Worm (Caenorhabditis elegans): ENCODE data around the gene cht-5.

cht-5 gene

ce11 chrV:10114329-10114728 is at the start of gene cht-5:
Gene cht-5 (plus strand): TSS chrV:10114629.
- no peak for TF ChIP-seq dao-5 (tag; optimal IDR thresholded peaks at IDR 0.05)
- TF ChIP-seq W03F9.2 (tag; optimal IDR thresholded peaks at IDR 0.05): no peak
- TF ChIP-seq him-1 (tag; optimal IDR thresholded peaks at IDR 0.05): no peak

- TF ChIP-seq W03F9.2 (tag; optimal IDR thresholded peaks at IDR 0.05): no peak
- TF ChIP-seq him-1 (tag; optimal IDR thresholded peaks at IDR 0.05): no peak
- no peak for TF ChIP-seq dao-5 (tag; optimal IDR thresholded peaks at IDR 0.05)
Observed at ce11 chrV:10065679-10066078, 48.8 kb upstream of the cht-5 start.

DNA sequence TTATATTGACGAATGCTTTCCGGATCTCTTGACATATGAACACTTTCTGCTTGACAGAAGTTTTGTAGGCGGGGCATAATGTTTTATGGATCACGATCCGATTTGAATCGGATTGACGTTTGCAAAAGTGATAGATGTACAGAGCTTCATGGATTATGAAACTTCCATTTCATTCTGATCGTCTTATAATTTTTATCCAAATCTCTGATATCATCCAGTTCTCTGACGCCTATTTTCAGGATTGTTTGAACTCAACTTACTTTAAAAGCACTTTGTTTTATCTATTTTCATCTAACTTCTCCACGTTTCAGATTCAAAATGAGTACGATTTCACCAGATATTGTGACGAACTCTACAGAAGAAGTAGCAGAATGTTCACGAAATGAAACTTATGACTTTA is 47.7 kb upstream of the cht-5 start, which contains the start of gene npr-39:
TSS of gene npr-39 (plus strand) at position 301 of the 400 bp plus-strand sequence.
- TF ChIP-seq him-1 (tag; optimal IDR thresholded peaks at IDR 0.05) (no peak), W03F9.2 (tag; optimal IDR thresholded peaks at IDR 0.05) (no peak), dao-5 (tag; optimal IDR thresholded peaks at IDR 0.05) (no peak)

DNA sequence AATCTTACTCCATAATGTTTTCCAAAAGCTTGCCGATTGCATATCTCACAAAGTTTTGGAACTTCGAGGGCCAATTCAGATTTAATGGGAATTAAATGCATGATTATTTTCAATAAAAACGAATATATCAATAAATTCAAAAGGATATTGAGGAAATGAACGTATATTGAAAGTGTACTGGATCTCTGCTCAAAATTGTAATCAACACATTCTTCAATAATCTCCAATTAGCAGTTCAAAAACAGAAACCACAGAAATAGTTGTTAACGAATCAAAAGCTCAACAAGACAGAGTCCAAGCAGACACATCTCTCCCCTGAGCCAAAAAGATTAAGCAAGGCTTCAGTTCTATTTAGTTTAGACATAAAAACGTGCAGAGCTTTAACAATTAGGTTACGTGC is 43.9 kb upstream of the cht-5 start, which contains the start of gene nhr-192:
TSS of gene nhr-192 (minus strand) at position 101 of the 400 bp plus-strand sequence.
- TF ChIP-seq W03F9.2 (tag; optimal IDR thresholded peaks at IDR 0.05) (no peak), him-1 (tag; optimal IDR thresholded peaks at IDR 0.05) (no peak), dao-5 (tag; optimal IDR thresholded peaks at IDR 0.05) (no peak)

ce11 chrV:10072721-10073120 is 41.7 kb upstream of the cht-5 start:
- TF ChIP-seq W03F9.2 (tag; optimal IDR thresholded peaks at IDR 0.05) (no peak), dao-5 (tag; optimal IDR thresholded peaks at IDR 0.05) (no peak), him-1 (tag; optimal IDR thresholded peaks at IDR 0.05) (no peak)

- TF ChIP-seq dao-5 (tag; optimal IDR thresholded peaks at IDR 0.05) (no peak), him-1 (tag; optimal IDR thresholded peaks at IDR 0.05) (no peak), W03F9.2 (tag; optimal IDR thresholded peaks at IDR 0.05) (no peak)
Observed at ce11 chrV:10073793-10074192, 40.6 kb upstream of the cht-5 start, which contains the start of gene F57A8.6. Gene F57A8.6 (minus strand): TSS chrV:10073893.

ce11 chrV:10075441-10075840 is 39.0 kb upstream of the cht-5 start, which contains the start of gene F57A8.7:
Gene F57A8.7 (plus strand): TSS chrV:10075741.
- no peak for TF ChIP-seq dao-5 (tag; optimal IDR thresholded peaks at IDR 0.05)
- TF ChIP-seq W03F9.2 (tag; optimal IDR thresholded peaks at IDR 0.05): no peak
- TF ChIP-seq him-1 (tag; optimal IDR thresholded peaks at IDR 0.05): no peak

DNA sequence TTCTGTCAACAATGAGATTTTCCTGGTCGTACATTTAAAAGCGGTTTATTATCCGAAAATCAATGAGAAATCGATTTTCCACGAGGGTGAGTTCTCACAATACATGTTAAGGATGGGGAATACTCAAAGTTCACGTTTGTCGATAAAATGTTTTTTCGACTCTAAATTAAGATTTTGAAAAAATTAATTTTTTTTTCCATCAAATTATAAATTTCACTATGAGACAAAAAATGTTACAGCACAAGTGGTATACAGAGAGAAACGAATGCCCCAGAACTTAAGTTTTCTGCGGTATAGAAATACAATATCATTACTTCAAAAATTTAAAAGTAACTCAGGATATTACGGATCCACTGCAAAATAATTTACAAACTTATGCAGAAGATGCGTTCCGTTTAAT is 36.2 kb upstream of the cht-5 start, which contains the start of gene R04B5.1:
TSS of gene R04B5.1 (minus strand) at position 101 of the 400 bp plus-strand sequence.
- TF ChIP-seq him-1 (tag; optimal IDR thresholded peaks at IDR 0.05) (no peak), dao-5 (tag; optimal IDR thresholded peaks at IDR 0.05) (no peak), W03F9.2 (tag; optimal IDR thresholded peaks at IDR 0.05) (no peak)

DNA sequence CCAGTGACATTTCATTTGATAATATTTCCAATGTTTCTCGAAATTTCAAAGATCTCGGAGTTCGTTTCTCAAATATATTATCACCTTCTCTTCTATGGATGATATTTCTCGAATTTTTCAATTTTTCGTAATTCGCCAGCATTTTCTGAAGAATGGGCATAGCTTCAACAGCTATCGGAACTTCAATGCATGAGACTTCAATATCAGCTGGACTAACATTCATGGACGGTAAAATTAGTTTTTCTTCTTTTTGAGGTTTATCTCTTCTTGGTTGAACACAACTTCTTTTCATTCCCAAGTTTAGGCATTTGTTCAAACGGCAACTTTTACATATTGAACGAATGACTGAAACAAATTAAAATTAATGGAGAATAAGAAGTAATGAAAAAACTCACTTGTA is 33.5 kb upstream of the cht-5 start:
- TF ChIP-seq dao-5 (tag; optimal IDR thresholded peaks at IDR 0.05) (no peak), W03F9.2 (tag; optimal IDR thresholded peaks at IDR 0.05) (no peak), him-1 (tag; optimal IDR thresholded peaks at IDR 0.05) (no peak)

DNA sequence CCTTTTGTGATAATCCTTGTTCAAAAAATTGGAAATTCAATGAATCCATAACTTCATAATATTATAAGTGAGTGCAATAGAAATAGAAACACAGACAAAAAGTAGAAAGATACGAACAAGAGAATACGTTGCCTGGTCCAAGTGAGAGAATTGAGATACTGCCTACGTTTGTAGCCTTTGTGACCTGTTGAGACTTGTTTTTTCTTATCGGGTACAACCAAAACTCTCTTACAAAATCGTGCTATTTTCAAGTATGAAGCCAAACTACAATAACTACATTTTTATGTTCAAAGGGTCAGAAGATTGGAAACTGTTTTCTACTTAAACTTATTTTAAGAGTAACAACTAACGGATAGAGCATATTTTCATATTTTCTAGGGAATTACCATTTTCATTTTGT is 32.8 kb upstream of the cht-5 start, which contains the start of gene nhr-205:
TSS of gene nhr-205 (minus strand) at position 141 of the 400 bp plus-strand sequence.
- TF ChIP-seq W03F9.2 (tag; optimal IDR thresholded peaks at IDR 0.05): no peak
- no peak for TF ChIP-seq him-1 (tag; optimal IDR thresholded peaks at IDR 0.05)
- TF ChIP-seq dao-5 (tag; optimal IDR thresholded peaks at IDR 0.05): no peak

ce11 chrV:10083999-10084468 is 30.4 kb upstream of the cht-5 start, which contains the start of gene nhr-12:
Gene nhr-12 (minus strand): TSS chrV:10084049.
- TF ChIP-seq dao-5 (tag; optimal IDR thresholded peaks at IDR 0.05) (no peak), W03F9.2 (tag; optimal IDR thresholded peaks at IDR 0.05) (no peak), him-1 (tag; optimal IDR thresholded peaks at IDR 0.05) (no peak)

- TF ChIP-seq dao-5 (tag; optimal IDR thresholded peaks at IDR 0.05): no peak
Observed at ce11 chrV:10084864-10085263, 29.6 kb upstream of the cht-5 start, which contains the start of gene R04B5.6. Gene R04B5.6 (plus strand): TSS chrV:10085164.

ce11 chrV:10086141-10086540 is 28.3 kb upstream of the cht-5 start:
- no peak for TF ChIP-seq him-1 (tag; optimal IDR thresholded peaks at IDR 0.05)

- TF ChIP-seq dao-5 (tag; optimal IDR thresholded peaks at IDR 0.05): no peak
- TF ChIP-seq him-1 (tag; optimal IDR thresholded peaks at IDR 0.05): no peak
- no peak for TF ChIP-seq W03F9.2 (tag; optimal IDR thresholded peaks at IDR 0.05)
Observed at ce11 chrV:10087103-10087502, 27.3 kb upstream of the cht-5 start, which contains the start of gene R04B5.5. Gene R04B5.5 (plus strand): TSS chrV:10087480.

- TF ChIP-seq W03F9.2 (tag; optimal IDR thresholded peaks at IDR 0.05) (no peak), him-1 (tag; optimal IDR thresholded peaks at IDR 0.05) (no peak), dao-5 (tag; optimal IDR thresholded peaks at IDR 0.05) (no peak)
Observed at ce11 chrV:10090461-10090860, 24.0 kb upstream of the cht-5 start, which contains the start of gene R04B5.7. Gene R04B5.7 (minus strand): TSS chrV:10090561.

Data from whole organism, L4/young adult.